Fruit fly (Drosophila melanogaster) whole organism, adult: Measurements from ENCODE around the gene Tm1.

Experiments used
- CG12768 ChIP-seq: fragments of 200-800 bp; sonication (Bioruptor generic); optimal IDR thresholded peaks from 2 replicates; lab custom pipeline; 2017; ENCODE audit warnings: missing biosample characterization, missing genetic modification characterization, mild to moderate bottlenecking, moderate library complexity, missing genetic modification reagents
- CG14711 ChIP-seq: fragments of 200-800 bp; sonication (Bioruptor generic); optimal IDR thresholded peaks from 2 replicates; lab custom pipeline; 2018; ENCODE audit warnings: missing biosample characterization, mild to moderate bottlenecking, missing genetic modification characterization, moderate library complexity
- CG1620 ChIP-seq: fragments of 200-800 bp; sonication (Bioruptor generic); optimal IDR thresholded peaks from 2 replicates; lab custom pipeline; 2016; ENCODE audit warnings: missing biosample characterization, missing genetic modification characterization
- CG33017 ChIP-seq: fragments of 200-800 bp; sonication (Bioruptor generic); optimal IDR thresholded peaks from 2 replicates; lab custom pipeline; 2018; ENCODE audit warnings: missing biosample characterization, mild to moderate bottlenecking, missing genetic modification characterization, moderate library complexity
- CG7045 ChIP-seq: fragments of 200-800 bp; sonication (Bioruptor generic); optimal IDR thresholded peaks from 2 replicates; lab custom pipeline; 2017; ENCODE audit warnings: missing biosample characterization, mild to moderate bottlenecking, missing genetic modification characterization
- Crg-1 ChIP-seq: fragments of 200-800 bp; sonication (Bioruptor generic); optimal IDR thresholded peaks from 2 replicates; lab custom pipeline; 2016; ENCODE audit warnings: missing biosample characterization, missing genetic modification characterization
- Hr96 ChIP-seq: fragments of 200-800 bp; sonication (Bioruptor generic); optimal IDR thresholded peaks from 2 replicates; lab custom pipeline; 2016; ENCODE audit warnings: missing biosample characterization, missing genetic modification characterization
- Mnt ChIP-seq: fragments of 200-800 bp; sonication (Bioruptor generic); optimal IDR thresholded peaks from 2 replicates; lab custom pipeline; 2016; ENCODE audit warnings: missing biosample characterization, mild to moderate bottlenecking, missing genetic modification characterization
- cic ChIP-seq: fragments of 200-800 bp; sonication (Bioruptor generic); optimal IDR thresholded peaks from 2 replicates; lab custom pipeline; 2017; ENCODE audit warnings: missing biosample characterization, mild to moderate bottlenecking, missing genetic modification characterization, moderate library complexity
- cnc ChIP-seq, 2 experiments: fragments of >200 bp; optimal IDR thresholded peaks; 2 replicates each; lab custom pipeline; 2017
- kay ChIP-seq: fragments of 200-800 bp; sonication (Bioruptor generic); peaks from one replicate; lab custom pipeline; 2016; ENCODE audit warnings: missing biosample characterization, missing genetic modification characterization, borderline replicate concordance
- pad ChIP-seq: fragments of 200-800 bp; sonication (Bioruptor generic); optimal IDR thresholded peaks from 3 replicates; lab custom pipeline; 2017; ENCODE audit warnings: missing biosample characterization, missing genetic modification characterization, mild to moderate bottlenecking, moderate library complexity, missing genetic modification reagents
- tj ChIP-seq: fragments of 200-800 bp; sonication (Bioruptor generic); optimal IDR thresholded peaks from 3 replicates; lab custom pipeline; 2017; ENCODE audit warnings: missing biosample characterization, mild to moderate bottlenecking, missing genetic modification characterization, moderate library complexity

- TF ChIP-seq cic (GFP tag; lab: Kevin White, UChicago) (no peak), Hr96 (no peak), cnc (optimal IDR thresholded peaks at IDR 0.05; lab: Kevin White, UChicago) (no peak), pad (GFP tag; lab: Kevin White, UChicago) (no peak), kay (GFP tag; lab: Kevin White, UChicago) (no peak), Mnt (GFP tag; lab: Kevin White, UChicago) (peak; percentile 34), CG14711 (tag; lab: Kevin White, UChicago) (peak; percentile 17), CG33017 (tag; lab: Kevin White, UChicago) (no peak), Crg-1 (GFP tag; lab: Kevin White, UChicago) (no peak), tj (GFP tag; lab: Kevin White, UChicago) (peak; percentile 1), CG7045 (GFP tag; lab: Kevin White, UChicago) (no peak), CG12768 (GFP tag; lab: Kevin White, UChicago) (no peak), CG1620 (GFP tag; lab: Kevin White, UChicago) (no peak)
These were observed 69.8 kb downstream of the Tm1 start, which contains the start of the genes CG42726 and CG42727 for dm6 chr3R:15347822-15348221.
